Worm (Caenorhabditis elegans): ENCODE data around the gene C27D9.2.

The C27D9.2 gene

ce11 chrII:4739984-4740462 lies 16.6 kb downstream of the C27D9.2 start, which contains the start of gene eas-1 (continued):
- TF ChIP-seq mel-28 (tag; optimal IDR thresholded peaks at IDR 0.05; ENCODE audit: borderline replicate concordance), result no peak
- no peak for TF ChIP-seq dpff-1 (tag; optimal IDR thresholded peaks at IDR 0.05)
- TF ChIP-seq pha-4 (tag; optimal IDR thresholded peaks at IDR 0.05), result no peak
- TF ChIP-seq dox-1 (GFP tag; IDR thresholded peaks at IDR 0.05), result peak; percentile 79
- no peak for TF ChIP-seq Y95B8A.8 (GFP tag; IDR thresholded peaks at IDR 0.05)
- TF ChIP-seq let-526 (GFP tag; IDR thresholded peaks at IDR 0.05), result peak; percentile 73; the same call in 1 of the 2 replicates
- TF ChIP-seq F49E8.2 (tag; optimal IDR thresholded peaks at IDR 0.05; ENCODE audit: insufficient read depth), result no peak
- peak; percentile 69 for TF ChIP-seq madf-6 (GFP tag; IDR thresholded peaks at IDR 0.05)
- TF ChIP-seq him-1 (tag; optimal IDR thresholded peaks at IDR 0.05), result peak; percentile 61
- TF ChIP-seq mxl-1 (tag; optimal IDR thresholded peaks at IDR 0.05), result no peak
- no peak for TF ChIP-seq lsy-27 (tag; optimal IDR thresholded peaks at IDR 0.05; ENCODE audit: borderline replicate concordance, insufficient read depth)
- TF ChIP-seq nfya-2 (GFP tag; IDR thresholded peaks at IDR 0.05), result no peak
- peak; percentile 50 for TF ChIP-seq K12H6.12 (tag; optimal IDR thresholded peaks at IDR 0.05)
- TF ChIP-seq K11D2.4 (GFP tag; IDR thresholded peaks at IDR 0.05), result peak; percentile 64; the same call in 1 of the 2 replicates
- peak; percentile 84 for TF ChIP-seq ZK185.1 (tag; optimal IDR thresholded peaks at IDR 0.05; ENCODE audit: poor library complexity, severe bottlenecking)
- TF ChIP-seq F57A8.1 (GFP tag; optimal IDR thresholded peaks at IDR 0.05), result no peak
- no peak for TF ChIP-seq sea-2 (GFP tag; IDR thresholded peaks at IDR 0.05)
- peak; percentile 9 for TF ChIP-seq snpc-3.4 (tag; optimal IDR thresholded peaks at IDR 0.05)
- no peak for TF ChIP-seq madf-10 (tag; optimal IDR thresholded peaks at IDR 0.05)
- TF ChIP-seq rcor-1 (GFP tag; IDR thresholded peaks at IDR 0.05), result no peak; the same call in none of the 2 replicates
- TF ChIP-seq lin-35 (GFP tag; optimal IDR thresholded peaks at IDR 0.05), result peak in 2 of 3 experiments; percentile 46 to 91
- TF ChIP-seq ztf-18 (tag; optimal IDR thresholded peaks at IDR 0.05), result peak; percentile 27
- peak; percentile 50; the same call in 1 of the 2 replicates for TF ChIP-seq ceh-91 (GFP tag; IDR thresholded peaks at IDR 0.05)
- peak; percentile 63 for TF ChIP-seq lsl-1 (GFP tag; optimal IDR thresholded peaks at IDR 0.05)
- peak; percentile 70 for TF ChIP-seq unc-130 (GFP tag; optimal IDR thresholded peaks at IDR 0.05)
- peak; percentile 12 for TF ChIP-seq somi-1 (GFP tag; optimal IDR thresholded peaks at IDR 0.05)
- TF ChIP-seq bed-1 (GFP tag; IDR thresholded peaks at IDR 0.05), result no peak
- TF ChIP-seq aptf-2 (GFP tag; conservative IDR thresholded peaks at IDR 0.05), result peak; percentile 76; the same call in 1 of the 2 replicates
- TF ChIP-seq ceh-27 (GFP tag; optimal IDR thresholded peaks at IDR 0.05), result peak; percentile 91
- peak; percentile 65 for TF ChIP-seq lin-40 (tag; optimal IDR thresholded peaks at IDR 0.05)
- peak; percentile 69; the same call in 1 of the 2 replicates for TF ChIP-seq bed-2 (GFP tag; IDR thresholded peaks at IDR 0.05)
- no peak for TF ChIP-seq B0261.1 (tag; optimal IDR thresholded peaks at IDR 0.05)
- no peak for TF ChIP-seq egl-18 (GFP tag; IDR thresholded peaks at IDR 0.05)
- TF ChIP-seq madf-3 (GFP tag; IDR thresholded peaks at IDR 0.05), result no peak
- TF ChIP-seq cebp-2 (GFP tag; IDR thresholded peaks at IDR 0.05), result no peak
- TF ChIP-seq snpc-4 (GFP tag; optimal IDR thresholded peaks at IDR 0.05), result no peak
- peak in 2 of 4 experiments; percentile 18 to 22 for TF ChIP-seq snpc-4 (tag; optimal IDR thresholded peaks at IDR 0.05)
- TF ChIP-seq lin-54 (GFP tag; optimal IDR thresholded peaks at IDR 0.05), result peak; percentile 94
- TF ChIP-seq zim-3 (tag; optimal IDR thresholded peaks at IDR 0.05), result no peak
- TF ChIP-seq tbp1 (GFP tag; optimal IDR thresholded peaks at IDR 0.05), result peak; percentile 44
- no peak for TF ChIP-seq ztf-22 (GFP tag; optimal IDR thresholded peaks at IDR 0.05)
- no peak for TF ChIP-seq sdz-38 (tag; optimal IDR thresholded peaks at IDR 0.05)
- TF ChIP-seq ceh-100 (GFP tag; IDR thresholded peaks at IDR 0.05), result peak; percentile 69
- no peak for TF ChIP-seq snpc-1.1 (tag; optimal IDR thresholded peaks at IDR 0.05; ENCODE audit: insufficient read depth)
- peak; percentile 45; the same call in 1 of the 2 replicates for TF ChIP-seq Y67H2A.10 (GFP tag; conservative IDR thresholded peaks at IDR 0.05)
- no peak for TF ChIP-seq unc-62 (GFP tag; optimal IDR thresholded peaks at IDR 0.05)
- no peak for TF ChIP-seq rec-8 (tag; optimal IDR thresholded peaks at IDR 0.05)
